Fruit fly (Drosophila melanogaster) whole organism, pupa: ENCODE measurements around the gene Cad74A.

ENCODE experiments used
- CG4496 ChIP-seq: fragments of 200-800 bp; sonication (Bioruptor generic); IDR thresholded peaks from 3 replicates; pipeline ENCODE4 v1.3.6; 2022; ENCODE audit warnings: missing biosample characterization, missing genetic modification characterization
- D1 ChIP-seq: fragments of 200-800 bp; sonication (Bioruptor generic); optimal IDR thresholded peaks from 2 replicates; lab custom pipeline; 2018; ENCODE audit warnings: missing biosample characterization, mild to moderate bottlenecking, missing genetic modification characterization, moderate library complexity
- Ets98B ChIP-seq: fragments of 200-800 bp; sonication (Bioruptor generic); IDR thresholded peaks from 2 replicates; pipeline ENCODE4 v1.3.6; 2022; ENCODE audit warnings: missing biosample characterization, missing genetic modification characterization
- Snoo ChIP-seq: fragments of 200-800 bp; sonication (Bioruptor generic); optimal IDR thresholded peaks from 3 replicates; lab custom pipeline; 2017; ENCODE audit warnings: missing biosample characterization, mild to moderate bottlenecking, missing genetic modification characterization, inconsistent platforms

DNA sequence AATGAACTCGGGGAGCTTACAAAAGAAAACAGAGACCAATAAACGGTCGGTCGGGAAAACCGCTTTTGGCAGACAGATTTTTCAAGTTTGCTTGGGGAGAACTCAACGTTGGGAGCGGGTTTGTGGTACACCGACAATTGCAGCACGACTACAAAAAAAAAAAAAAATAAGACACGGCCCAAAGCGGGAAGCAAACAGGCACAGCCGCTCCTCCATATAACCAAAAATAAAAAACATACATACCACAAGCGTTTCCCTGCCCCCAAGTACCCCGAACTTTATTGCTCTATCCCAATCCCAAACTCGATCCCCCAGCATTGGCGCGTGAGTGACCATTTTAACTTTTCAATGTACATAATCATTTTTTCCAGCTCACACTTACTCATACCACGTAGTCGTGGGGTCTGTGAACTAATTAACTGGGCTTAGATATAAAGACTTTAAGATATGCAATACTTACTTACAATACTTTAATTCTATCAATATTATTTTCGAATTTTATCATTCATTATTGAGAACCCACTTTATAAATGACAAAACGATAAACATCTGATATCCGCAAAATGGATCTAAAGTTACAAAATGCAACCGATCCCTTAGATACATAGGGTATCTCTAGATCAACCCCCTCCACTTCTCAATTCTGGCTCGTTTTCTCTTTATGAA lies 4.2 kb downstream of the Cad74A start:
- TF ChIP-seq D1 (tag; lab: Kevin White, UChicago): no peak
- TF ChIP-seq Ets98B: peak; percentile 53; the same call in 1 of the 2 replicates
- TF ChIP-seq CG4496: peak; percentile 67; the same call in 2 of the 3 replicates
- TF ChIP-seq Snoo: no peak
